Worm (Caenorhabditis elegans) whole organism, mixed stage, embryonic: Measurements from ENCODE around the gene ncs-7.

Source experiments
- M03D4.4 ChIP-seq: sonication (generic microtip); optimal IDR thresholded peaks from 2 replicates; lab custom pipeline; 2017; ENCODE audit warnings: mild to moderate bottlenecking, missing genetic modification characterization, missing compliant biosample characterization
- bed-3 ChIP-seq: fragments of 200-800 bp; sonication (Bioruptor generic); optimal IDR thresholded peaks from 3 replicates; lab custom pipeline; 2018; ENCODE audit warnings: mild to moderate bottlenecking, missing genetic modification characterization, moderate library complexity, missing compliant biosample characterization
- blmp-1 ChIP-seq: fragments of 150-350 bp; optimal IDR thresholded peaks from 2 replicates; lab custom pipeline; 2014; ENCODE audit warnings: missing biosample characterization, missing genetic modification characterization
- ceh-39 ChIP-seq: fragments of 150-350 bp; optimal IDR thresholded peaks from 2 replicates; lab custom pipeline; 2014; ENCODE audit warnings: missing biosample characterization, missing genetic modification characterization
- ceh-83 ChIP-seq: fragments of 200-800 bp; sonication (Bioruptor generic); optimal IDR thresholded peaks from 2 replicates; lab custom pipeline; 2018; ENCODE audit warnings: mild to moderate bottlenecking, missing genetic modification characterization, missing compliant biosample characterization
- ces-1 ChIP-seq: fragments of 150-350 bp; optimal IDR thresholded peaks from 2 replicates; lab custom pipeline; 2014; ENCODE audit warnings: missing biosample characterization, missing genetic modification reagents, missing genetic modification characterization
- cnd-1 ChIP-seq: fragments of 200-800 bp; sonication (Bioruptor generic); optimal IDR thresholded peaks from 2 replicates; lab custom pipeline; 2018; ENCODE audit warnings: mild to moderate bottlenecking, missing genetic modification characterization, missing compliant biosample characterization
- drap-1 ChIP-seq: fragments of 200-800 bp; sonication (Bioruptor generic); optimal IDR thresholded peaks from 3 replicates; lab custom pipeline; 2018; ENCODE audit warnings: mild to moderate bottlenecking, missing genetic modification characterization, missing compliant biosample characterization
- elt-1 ChIP-seq: sonication (generic microtip); optimal IDR thresholded peaks from 2 replicates; lab custom pipeline; 2017; ENCODE audit warnings: missing genetic modification characterization, mild to moderate bottlenecking, missing compliant biosample characterization, antibody characterized with exemption, moderate library complexity, borderline replicate concordance; ENCODE audit not compliant: insufficient read depth
- elt-3 ChIP-seq: fragments of 150-350 bp; optimal IDR thresholded peaks from 2 replicates; lab custom pipeline; 2014; ENCODE audit warnings: missing biosample characterization, missing genetic modification characterization
- flh-1 ChIP-seq: fragments of 200-800 bp; sonication (Bioruptor generic); optimal IDR thresholded peaks from 2 replicates; lab custom pipeline; 2018; ENCODE audit warnings: mild to moderate bottlenecking, missing genetic modification characterization, moderate library complexity, missing compliant biosample characterization
- ham-2 ChIP-seq: fragments of 200-800 bp; sonication (Bioruptor generic); optimal IDR thresholded peaks from 2 replicates; lab custom pipeline; 2018; ENCODE audit warnings: mild to moderate bottlenecking, missing genetic modification characterization, missing compliant biosample characterization
- hlh-1 ChIP-seq: fragments of 150-350 bp; optimal IDR thresholded peaks from 2 replicates; lab custom pipeline; 2014; ENCODE audit warnings: missing biosample characterization, missing genetic modification reagents, missing genetic modification characterization
- lin-13 ChIP-seq: fragments of 150-350 bp; optimal IDR thresholded peaks from 2 replicates; lab custom pipeline; 2014; ENCODE audit warnings: missing biosample characterization, missing genetic modification characterization
- lin-32 ChIP-seq: fragments of 200-800 bp; sonication (Bioruptor generic); optimal IDR thresholded peaks from 2 replicates; lab custom pipeline; 2018; ENCODE audit warnings: mild to moderate bottlenecking, missing genetic modification characterization, missing compliant biosample characterization
- lsy-2 ChIP-seq: fragments of 150-350 bp; optimal IDR thresholded peaks from 2 replicates; lab custom pipeline; 2014; ENCODE audit warnings: missing biosample characterization, missing genetic modification characterization
- mab-5 ChIP-seq: fragments of 150-350 bp; optimal IDR thresholded peaks from 2 replicates; lab custom pipeline; 2014; ENCODE audit warnings: missing biosample characterization, missing genetic modification characterization
- mep-1 ChIP-seq: fragments of 150-350 bp; optimal IDR thresholded peaks from 2 replicates; lab custom pipeline; 2017; ENCODE audit warnings: missing biosample characterization, missing genetic modification reagents, missing genetic modification characterization, inconsistent platforms
- mls-2 ChIP-seq: sonication (generic microtip); optimal IDR thresholded peaks from 2 replicates; lab custom pipeline; 2016; ENCODE audit warnings: mild to moderate bottlenecking, missing genetic modification characterization, moderate library complexity, missing compliant biosample characterization
- nhr-12 ChIP-seq: fragments of 150-350 bp; optimal IDR thresholded peaks from 2 replicates; lab custom pipeline; 2014; ENCODE audit warnings: missing biosample characterization, missing genetic modification characterization
- nhr-2 ChIP-seq: fragments of 150-350 bp; optimal IDR thresholded peaks from 2 replicates; lab custom pipeline; 2014; ENCODE audit warnings: missing biosample characterization, missing genetic modification characterization
- nhr-237 ChIP-seq: fragments of 150-350 bp; optimal IDR thresholded peaks from 2 replicates; lab custom pipeline; 2014; ENCODE audit warnings: missing biosample characterization, missing genetic modification characterization
- nhr-28 ChIP-seq: fragments of 150-350 bp; optimal IDR thresholded peaks from 2 replicates; lab custom pipeline; 2014; ENCODE audit warnings: missing biosample characterization, missing genetic modification characterization
- nhr-76 ChIP-seq: sonication (generic microtip); optimal IDR thresholded peaks from 2 replicates; lab custom pipeline; 2017; ENCODE audit warnings: missing biosample characterization, missing genetic modification characterization
- pha-4 ChIP-seq: fragments of 150-350 bp; optimal IDR thresholded peaks from 2 replicates; lab custom pipeline; 2018; ENCODE audit warnings: missing biosample characterization, missing genetic modification reagents, missing genetic modification characterization
- sem-2 ChIP-seq: fragments of 200-800 bp; sonication (Bioruptor generic); optimal IDR thresholded peaks from 2 replicates; lab custom pipeline; 2018; ENCODE audit warnings: mild to moderate bottlenecking, missing genetic modification characterization, missing compliant biosample characterization
- snpc-4 ChIP-seq: fragments of 150-350 bp; optimal IDR thresholded peaks from 2 replicates; lab custom pipeline; 2014; ENCODE audit warnings: missing biosample characterization, missing genetic modification characterization
- sptf-1 ChIP-seq: sonication (generic microtip); optimal IDR thresholded peaks from 2 replicates; lab custom pipeline; 2017; ENCODE audit warnings: mild to moderate bottlenecking, missing genetic modification characterization, moderate library complexity, missing compliant biosample characterization
- tbx-8 ChIP-seq: fragments of 200-800 bp; sonication (Bioruptor generic); optimal IDR thresholded peaks from 2 replicates; lab custom pipeline; 2018; ENCODE audit warnings: mild to moderate bottlenecking, missing genetic modification characterization, moderate library complexity, missing compliant biosample characterization
- unc-120 ChIP-seq: sonication (generic microtip); optimal IDR thresholded peaks from 2 replicates; lab custom pipeline; 2017; ENCODE audit warnings: missing genetic modification characterization, missing compliant biosample characterization; ENCODE audit not compliant: poor library complexity, severe bottlenecking
- unc-39 ChIP-seq: fragments of 150-350 bp; optimal IDR thresholded peaks from 2 replicates; lab custom pipeline; 2014; ENCODE audit warnings: missing biosample characterization, missing genetic modification characterization
- unc-62 ChIP-seq: fragments of 150-350 bp; optimal IDR thresholded peaks from 2 replicates; lab custom pipeline; 2014; ENCODE audit warnings: missing biosample characterization, missing genetic modification reagents, missing genetic modification characterization
- zip-8 ChIP-seq: fragments of 150-350 bp; optimal IDR thresholded peaks from 2 replicates; lab custom pipeline; 2014; ENCODE audit warnings: missing biosample characterization, missing genetic modification characterization
- ztf-11 ChIP-seq: fragments of 150-350 bp; optimal IDR thresholded peaks from 2 replicates; lab custom pipeline; 2014; ENCODE audit warnings: missing biosample characterization, missing genetic modification characterization

The ncs-7 gene

DNA sequence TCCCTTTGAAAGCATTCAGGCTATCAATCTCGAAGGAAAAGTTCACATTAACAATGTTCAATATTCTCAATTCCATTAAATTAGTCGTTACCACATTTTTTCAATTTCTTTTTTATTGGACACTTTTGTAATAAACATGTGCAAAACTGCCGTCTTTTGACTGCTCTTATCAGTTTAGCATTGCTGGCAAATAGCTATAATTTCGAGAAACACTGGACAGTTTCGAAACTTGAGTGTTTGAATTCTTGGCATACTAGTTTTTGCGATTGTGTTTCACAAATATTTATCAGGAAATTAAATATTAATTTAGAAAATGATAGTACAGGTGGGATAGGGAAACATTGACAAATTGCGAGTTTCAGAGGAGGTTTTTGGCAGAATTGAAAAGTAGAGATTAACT lies 13.0 kb upstream of the ncs-7 start:
- TF ChIP-seq ces-1 (GFP tag; lab: Kevin White, UChicago) (no peak), unc-39 (tag; lab: Kevin White, UChicago) (no peak), mab-5 (tag; lab: Kevin White, UChicago) (no peak), nhr-28 (no peak), nhr-76 (tag; lab: Kevin White, UChicago) (no peak), sptf-1 (tag; lab: Kevin White, UChicago) (no peak), ztf-11 (tag; lab: Kevin White, UChicago) (no peak), mls-2 (tag; lab: Kevin White, UChicago) (no peak), nhr-12 (tag; lab: Kevin White, UChicago) (no peak), blmp-1 (tag; lab: Kevin White, UChicago) (no peak), zip-8 (no peak), drap-1 (GFP tag; lab: Kevin White, UChicago) (no peak), flh-1 (GFP tag; lab: Kevin White, UChicago) (no peak), ceh-83 (GFP tag; lab: Kevin White, UChicago) (no peak), lsy-2 (tag; lab: Kevin White, UChicago) (no peak)

DNA sequence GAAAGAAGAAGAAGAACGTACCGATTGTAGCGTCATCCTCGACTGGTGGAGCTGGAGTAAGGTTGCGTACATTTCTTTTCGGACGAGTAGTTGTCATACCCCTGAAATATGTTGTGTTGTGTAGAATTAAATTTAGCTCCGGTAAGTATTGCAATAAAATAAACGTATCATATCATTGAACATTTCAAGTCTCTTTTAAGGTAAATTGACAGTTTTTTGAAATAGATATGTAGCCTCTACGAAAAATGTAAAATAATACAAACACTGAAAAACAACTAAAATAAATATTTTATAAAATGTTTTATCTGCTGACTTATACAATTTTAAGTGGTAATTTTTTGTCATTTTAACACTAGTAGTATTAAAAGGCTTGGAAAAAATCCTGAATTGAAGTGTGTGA lies 4.4 kb upstream of the ncs-7 start, which contains the start of gene C16H3.3:
TSS of gene C16H3.3 (minus strand) at position 101 of the 400 bp plus-strand sequence.
- no peak for TF ChIP-seq blmp-1 (tag; lab: Kevin White, UChicago)
- TF ChIP-seq unc-62 (GFP tag; lab: Kevin White, UChicago) = no peak
- TF ChIP-seq sem-2 (GFP tag; lab: Kevin White, UChicago) = no peak
- TF ChIP-seq sptf-1 (tag; lab: Kevin White, UChicago) = no peak
- no peak for TF ChIP-seq zip-8
- TF ChIP-seq ham-2 = no peak
- TF ChIP-seq lin-32 = no peak
- TF ChIP-seq flh-1 (GFP tag; lab: Kevin White, UChicago) = no peak
- no peak for TF ChIP-seq ces-1 (GFP tag; lab: Kevin White, UChicago)
- no peak for TF ChIP-seq ceh-39 (tag; lab: Kevin White, UChicago)
- TF ChIP-seq ceh-83 (GFP tag; lab: Kevin White, UChicago) = no peak
- TF ChIP-seq nhr-28 = no peak
- no peak for TF ChIP-seq unc-120
- no peak for TF ChIP-seq pha-4 (tag; lab: Kevin White, UChicago)
- TF ChIP-seq lsy-2 (tag; lab: Kevin White, UChicago) = no peak

DNA sequence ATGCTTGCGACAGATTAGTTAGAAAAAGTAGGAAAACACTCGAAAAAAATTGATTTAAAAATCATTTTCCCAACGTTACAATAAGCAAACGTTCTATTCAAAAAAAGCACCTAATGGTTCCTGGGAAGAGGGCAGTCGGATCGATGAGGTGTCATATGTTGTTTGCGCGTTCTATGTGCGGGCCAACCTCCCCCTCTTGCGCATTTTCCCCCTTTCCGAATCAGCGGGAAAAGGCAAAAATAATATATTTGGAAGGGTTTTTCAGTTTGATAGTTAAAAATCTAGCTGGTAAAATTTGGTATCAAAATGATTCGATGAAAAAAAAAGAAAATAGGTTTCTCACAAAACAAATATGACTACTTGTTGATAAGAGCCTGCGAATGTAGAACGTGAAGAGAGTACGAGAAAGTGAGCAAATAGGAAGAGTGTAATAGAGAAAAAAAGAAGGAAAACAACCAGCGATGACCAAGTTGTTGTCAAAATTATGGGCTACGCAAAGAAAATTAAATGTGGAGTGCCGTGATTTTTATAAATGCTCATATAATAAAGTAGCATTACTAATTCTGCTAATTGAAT lies 3.9 kb upstream of the ncs-7 start:
- TF ChIP-seq M03D4.4 (peak; percentile 47), blmp-1 (tag; lab: Kevin White, UChicago) (no peak), pha-4 (tag; lab: Kevin White, UChicago) (no peak), elt-1 (no peak), cnd-1 (tag; lab: Kevin White, UChicago) (no peak), unc-39 (tag; lab: Kevin White, UChicago) (peak; percentile 37), zip-8 (no peak), drap-1 (GFP tag; lab: Kevin White, UChicago) (peak; percentile 36), lsy-2 (tag; lab: Kevin White, UChicago) (peak; percentile 36), mep-1 (tag; lab: Kevin White, UChicago) (no peak), snpc-4 (no peak), sem-2 (GFP tag; lab: Kevin White, UChicago) (no peak), nhr-2 (tag; lab: Kevin White, UChicago) (peak; percentile 21), ces-1 (GFP tag; lab: Kevin White, UChicago) (peak; percentile 21), hlh-1 (tag; lab: Kevin White, UChicago) (peak; percentile 74), bed-3 (GFP tag; lab: Kevin White, UChicago) (no peak), unc-120 (peak; percentile 71), mls-2 (tag; lab: Kevin White, UChicago) (no peak), sptf-1 (tag; lab: Kevin White, UChicago) (peak; percentile 73), elt-3 (tag; lab: Kevin White, UChicago) (no peak), nhr-237 (no peak), ceh-39 (tag; lab: Kevin White, UChicago) (peak; percentile 63), nhr-28 (no peak), ceh-83 (GFP tag; lab: Kevin White, UChicago) (no peak), nhr-76 (tag; lab: Kevin White, UChicago) (no peak), nhr-12 (tag; lab: Kevin White, UChicago) (no peak), lin-32 (peak; percentile 28), flh-1 (GFP tag; lab: Kevin White, UChicago) (no peak), unc-62 (GFP tag; lab: Kevin White, UChicago) (peak; percentile 29), ham-2 (no peak), mab-5 (tag; lab: Kevin White, UChicago) (no peak), ztf-11 (tag; lab: Kevin White, UChicago) (no peak), lin-13 (tag; lab: Kevin White, UChicago) (peak; percentile 48), tbx-8 (no peak)
